Worm (Caenorhabditis elegans): ENCODE results near the gene fbxa-45.

fbxa-45 gene

ce11 chrV:16904612-16905011, 5.4 kb upstream of the fbxa-45 start, which contains the start of gene nhr-262:
Gene nhr-262 (plus strand): TSS chrV:16904912.
- TF ChIP-seq ekl-4 (GFP tag; IDR thresholded peaks at IDR 0.05) (no peak), madf-3 (GFP tag; IDR thresholded peaks at IDR 0.05) (no peak)

ce11 chrV:16902726-16903125, 3.5 kb upstream of the fbxa-45 start, which contains the start of gene srd-68:
Gene srd-68 (minus strand): TSS chrV:16902826.
- TF ChIP-seq bed-2 (GFP tag; IDR thresholded peaks at IDR 0.05) (no peak), dox-1 (GFP tag; IDR thresholded peaks at IDR 0.05) (no peak), ceh-40 (GFP tag; IDR thresholded peaks at IDR 0.05) (no peak), rec-8 (tag; optimal IDR thresholded peaks at IDR 0.05) (no peak), dpl-1 (GFP tag; optimal IDR thresholded peaks at IDR 0.05) (no peak), F49E8.2 (tag; optimal IDR thresholded peaks at IDR 0.05; ENCODE audit: insufficient read depth) (no peak), aptf-3 (GFP tag; IDR thresholded peaks at IDR 0.05) (no peak), zfh-2 (GFP tag; conservative IDR thresholded peaks at IDR 0.05) (no peak), athp-1 (tag; optimal IDR thresholded peaks at IDR 0.05) (no peak)

- TF ChIP-seq snpc-1.1 (tag; optimal IDR thresholded peaks at IDR 0.05; ENCODE audit: insufficient read depth) (no peak), unc-130 (GFP tag; optimal IDR thresholded peaks at IDR 0.05) (no peak), snpc-1.3 (tag; optimal IDR thresholded peaks at IDR 0.05; ENCODE audit: insufficient read depth) (no peak), snpc-3.4 (tag; optimal IDR thresholded peaks at IDR 0.05) (no peak), repo-1 (tag; optimal IDR thresholded peaks at IDR 0.05) (no peak), let-607 (tag; optimal IDR thresholded peaks at IDR 0.05) (no peak), nhr-179 (tag; optimal IDR thresholded peaks at IDR 0.05) (no peak), B0261.1 (tag; optimal IDR thresholded peaks at IDR 0.05) (no peak), hsf-1 (GFP tag; IDR thresholded peaks at IDR 0.05) (no peak), K12H6.12 (tag; optimal IDR thresholded peaks at IDR 0.05) (no peak), dox-1 (GFP tag; IDR thresholded peaks at IDR 0.05) (no peak), ets-4 (GFP tag; optimal IDR thresholded peaks at IDR 0.05) (no peak), K11D2.4 (GFP tag; IDR thresholded peaks at IDR 0.05) (no peak), F52B5.7 (tag; optimal IDR thresholded peaks at IDR 0.05) (no peak)
Observed at ce11 chrV:16893440-16893839, 5.8 kb downstream of the fbxa-45 start, which contains the start of gene F09C6.15. Gene F09C6.15 (plus strand): TSS chrV:16893740.

ce11 chrV:16888788-16889325, 10.4 kb downstream of the fbxa-45 start, which contains the start of the genes ifas-2 and fbxa-44:
Gene ifas-2 (minus strand): TSS chrV:16888888.
Gene fbxa-44 (plus strand): TSS chrV:16889275.
- TF ChIP-seq C17E4.6 (GFP tag; IDR thresholded peaks at IDR 0.05) (no peak), hrde-1 (tag; optimal IDR thresholded peaks at IDR 0.05; ENCODE audit: borderline replicate concordance) (no peak), F33H1.4 (GFP tag; IDR thresholded peaks at IDR 0.05) (no peak), die-1 (tag; optimal IDR thresholded peaks at IDR 0.05) (no peak), chd-7 (tag; optimal IDR thresholded peaks at IDR 0.05) (no peak), zim-3 (tag; optimal IDR thresholded peaks at IDR 0.05) (no peak), tbx-9 (tag; optimal IDR thresholded peaks at IDR 0.05; ENCODE audit: borderline replicate concordance) (no peak), lin-35 (GFP tag; optimal IDR thresholded peaks at IDR 0.05) (no peak), ztf-3 (GFP tag; optimal IDR thresholded peaks at IDR 0.05) (no peak), athp-1 (tag; optimal IDR thresholded peaks at IDR 0.05) (no peak)

All from whole organism, young adult.